Worm (Caenorhabditis elegans): ENCODE data around the gene rpb-12.

rpb-12 gene

ce11 chrIV:9130605-9131004, 16.1 kb downstream of the rpb-12 start:
- TF ChIP-seq snpc-4 (tag; optimal IDR thresholded peaks at IDR 0.05) (peak; percentile 45), nhr-23 (tag; optimal IDR thresholded peaks at IDR 0.05) (no peak)

ce11 chrIV:9121545-9121944, 25.1 kb downstream of the rpb-12 start:
- TF ChIP-seq nfya-1 (tag; optimal IDR thresholded peaks at IDR 0.05; ENCODE audit: insufficient read depth) (peak; percentile 46), nhr-23 (tag; optimal IDR thresholded peaks at IDR 0.05) (peak; percentile 65), elt-3 (tag; optimal IDR thresholded peaks at IDR 0.05) (peak in 1 of 3 experiments; percentile 29), mdl-1 (tag; optimal IDR thresholded peaks at IDR 0.05) (peak; percentile 42), fkh-10 (GFP tag; optimal IDR thresholded peaks at IDR 0.05) (no peak), nhr-76 (tag; optimal IDR thresholded peaks at IDR 0.05) (no peak), lin-15B (tag; optimal IDR thresholded peaks at IDR 0.05) (peak; percentile 31), egl-5 (tag; optimal IDR thresholded peaks at IDR 0.05) (peak; percentile 9), nhr-43 (tag; optimal IDR thresholded peaks at IDR 0.05; ENCODE audit: poor library complexity, severe bottlenecking) (peak; percentile 81), R02D3.7 (tag; optimal IDR thresholded peaks at IDR 0.05) (no peak), ztf-11 (tag; optimal IDR thresholded peaks at IDR 0.05) (no peak), jun-1 (tag; optimal IDR thresholded peaks at IDR 0.05) (peak; percentile 36), hmg-11 (tag; optimal IDR thresholded peaks at IDR 0.05) (peak; percentile 31), pha-4 (tag; optimal IDR thresholded peaks at IDR 0.05) (peak; percentile 4), nhr-25 (tag; optimal IDR thresholded peaks at IDR 0.05) (peak; percentile 63), skn-1 (tag; optimal IDR thresholded peaks at IDR 0.05) (no peak)

ce11 chrIV:9120220-9120619, 26.4 kb downstream of the rpb-12 start:
- TF ChIP-seq nhr-12 (tag; optimal IDR thresholded peaks at IDR 0.05) (no peak), elt-2 (tag; optimal IDR thresholded peaks at IDR 0.05) (no peak), mdl-1 (tag; optimal IDR thresholded peaks at IDR 0.05) (no peak)

- no peak for TF ChIP-seq ceh-28 (tag; optimal IDR thresholded peaks at IDR 0.05)
- TF ChIP-seq fos-1 (tag; optimal IDR thresholded peaks at IDR 0.05) = no peak
These were observed 27.9 kb downstream of the rpb-12 start, which contains the start of gene nrfl-1 for ce11 chrIV:9118792-9119191. TSS of gene nrfl-1 (plus strand) at chrIV:9119092.

- TF ChIP-seq pha-4 (tag; optimal IDR thresholded peaks at IDR 0.05) = peak; percentile 31
- TF ChIP-seq mml-1 (tag; optimal IDR thresholded peaks at IDR 0.05) = no peak
- peak; percentile 14 for TF ChIP-seq pqm-1 (tag; optimal IDR thresholded peaks at IDR 0.05)
- TF ChIP-seq elt-2 (tag; optimal IDR thresholded peaks at IDR 0.05) = peak; percentile 79
- TF ChIP-seq eor-1 (tag; optimal IDR thresholded peaks at IDR 0.05) = no peak
These were observed 28.3 kb downstream of the rpb-12 start for ce11 chrIV:9118348-9118747.

- no peak for TF ChIP-seq nhr-77 (tag; optimal IDR thresholded peaks at IDR 0.05)
- no peak for TF ChIP-seq pha-4 (tag; optimal IDR thresholded peaks at IDR 0.05)
- no peak for TF ChIP-seq daf-12 (tag; optimal IDR thresholded peaks at IDR 0.05)
- TF ChIP-seq ceh-9 (tag; optimal IDR thresholded peaks at IDR 0.05) = no peak
- TF ChIP-seq nhr-25 (tag; optimal IDR thresholded peaks at IDR 0.05) = no peak
- no peak for TF ChIP-seq fkh-2 (tag; optimal IDR thresholded peaks at IDR 0.05)
These were observed 29.0 kb downstream of the rpb-12 start for ce11 chrIV:9117700-9118099.

ce11 chrIV:9116452-9116851, 30.2 kb downstream of the rpb-12 start:
- TF ChIP-seq elt-2 (tag; optimal IDR thresholded peaks at IDR 0.05) (peak; percentile 66), pha-4 (tag; optimal IDR thresholded peaks at IDR 0.05) (peak; percentile 35), zag-1 (tag; optimal IDR thresholded peaks at IDR 0.05) (no peak)

ce11 chrIV:9114078-9114477, 32.6 kb downstream of the rpb-12 start:
- TF ChIP-seq nhr-76 (tag; optimal IDR thresholded peaks at IDR 0.05) = no peak
- TF ChIP-seq lin-39 (tag; optimal IDR thresholded peaks at IDR 0.05) = no peak
- peak; percentile 53 for TF ChIP-seq pha-4 (tag; optimal IDR thresholded peaks at IDR 0.05)
